Worm (Caenorhabditis elegans): ENCODE data around the gene gfl-1.

gfl-1 gene

DNA sequence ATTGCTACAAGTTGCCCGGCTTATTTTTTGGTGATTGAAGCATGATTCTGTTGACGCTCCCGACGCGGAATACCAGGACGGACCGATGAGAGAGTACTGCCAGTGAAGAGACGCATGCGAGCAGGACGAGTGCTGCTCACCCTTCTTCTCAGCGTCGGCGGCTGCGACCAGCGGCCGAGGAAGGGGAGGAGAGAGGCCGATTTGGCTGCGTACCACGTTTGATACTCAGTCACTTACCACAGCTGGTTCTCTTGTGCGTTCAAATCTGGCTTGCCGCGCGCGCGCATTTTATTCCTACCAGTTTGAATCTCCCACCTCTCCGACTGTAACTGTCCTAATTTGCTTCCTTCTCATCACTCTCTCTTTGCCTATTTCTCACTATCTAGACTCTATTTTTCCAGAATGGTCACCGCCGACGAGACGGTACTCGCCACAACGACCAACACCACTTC, 3.2 kb downstream of the gfl-1 start, which contains the start of gene mep-1 (continued):
- TF ChIP-seq hlh-17 (GFP tag; optimal IDR thresholded peaks at IDR 0.05; ENCODE audit: borderline replicate concordance) (no peak), ets-5 (GFP tag; IDR thresholded peaks at IDR 0.05) (no peak), mab-9 (GFP tag; IDR thresholded peaks at IDR 0.05) (no peak; the same call in 1 of the 2 replicates), snu-23 (GFP tag; optimal IDR thresholded peaks at IDR 0.05) (peak; percentile 75), unc-30 (tag; optimal IDR thresholded peaks at IDR 0.05) (no peak), nhr-237 (tag; optimal IDR thresholded peaks at IDR 0.05) (no peak), nhr-77 (tag; optimal IDR thresholded peaks at IDR 0.05) (peak; percentile 49), pax-3 (tag; optimal IDR thresholded peaks at IDR 0.05) (no peak), snpc-4 (tag; optimal IDR thresholded peaks at IDR 0.05) (peak; percentile 34), ceh-90 (tag; optimal IDR thresholded peaks at IDR 0.05) (no peak), isw-1 (GFP tag; IDR thresholded peaks at IDR 0.05) (peak; percentile 38; the same call in 1 of the 2 replicates), ces-1 (GFP tag; optimal IDR thresholded peaks at IDR 0.05) (no peak), nhr-84 (tag; optimal IDR thresholded peaks at IDR 0.05) (no peak), C04F5.9 (tag; optimal IDR thresholded peaks at IDR 0.05) (peak; percentile 11), nhr-47 (tag; optimal IDR thresholded peaks at IDR 0.05) (peak; percentile 63), ceh-63 (GFP tag; optimal IDR thresholded peaks at IDR 0.05) (no peak), vab-15 (tag; optimal IDR thresholded peaks at IDR 0.05) (no peak), unc-86 (tag; optimal IDR thresholded peaks at IDR 0.05) (peak; percentile 52), fkh-8 (tag; optimal IDR thresholded peaks at IDR 0.05) (peak; percentile 84), nhr-85 (tag) (no peak), Y116A8C.19 (tag; optimal IDR thresholded peaks at IDR 0.05; ENCODE audit: borderline replicate concordance) (no peak), hpl-2 (GFP tag; optimal IDR thresholded peaks at IDR 0.05) (no peak), unc-98 (GFP tag; IDR thresholded peaks at IDR 0.05) (no peak), jun-1 (tag; optimal IDR thresholded peaks at IDR 0.05) (no peak), grh-1 (GFP tag; IDR thresholded peaks at IDR 0.05) (no peak), nhr-90 (tag; optimal IDR thresholded peaks at IDR 0.05; ENCODE audit: poor library complexity) (peak; percentile 30), mdl-1 (tag; optimal IDR thresholded peaks at IDR 0.05) (peak in 1 of 2 experiments; percentile 32), ztf-11 (tag; optimal IDR thresholded peaks at IDR 0.05) (peak in 1 of 2 experiments; percentile 49), efl-3 (GFP tag; optimal IDR thresholded peaks at IDR 0.05) (no peak), egl-13 (tag; optimal IDR thresholded peaks at IDR 0.05) (peak; percentile 49), mef-2 (tag; optimal IDR thresholded peaks at IDR 0.05) (peak; percentile 20), swsn-7 (tag; optimal IDR thresholded peaks at IDR 0.05) (peak; percentile 75), ceh-8 (GFP tag; optimal IDR thresholded peaks at IDR 0.05) (no peak), unc-130 (tag; optimal IDR thresholded peaks at IDR 0.05) (peak; percentile 3), nhr-76 (tag; optimal IDR thresholded peaks at IDR 0.05) (no peak), nhr-28 (tag; optimal IDR thresholded peaks at IDR 0.05) (no peak), nhr-12 (tag; optimal IDR thresholded peaks at IDR 0.05) (no peak), sox-4 (tag; optimal IDR thresholded peaks at IDR 0.05) (no peak), lin-35 (GFP tag; optimal IDR thresholded peaks at IDR 0.05) (peak; percentile 51 to 76), nhr-11 (tag; optimal IDR thresholded peaks at IDR 0.05) (no peak), xbp-1 (tag; optimal IDR thresholded peaks at IDR 0.05) (peak; percentile 63), F16B12.6 (tag; optimal IDR thresholded peaks at IDR 0.05) (peak; percentile 42), alr-1 (tag; optimal IDR thresholded peaks at IDR 0.05; ENCODE audit: borderline replicate concordance) (no peak), dsc-1 (tag; optimal IDR thresholded peaks at IDR 0.05) (peak; percentile 47), fkh-10 (GFP tag; optimal IDR thresholded peaks at IDR 0.05) (no peak), efl-1 (optimal IDR thresholded peaks at IDR 0.05) (peak; percentile 60 to 62), efl-1 (GFP tag; optimal IDR thresholded peaks at IDR 0.05 in 1 of 2) (peak; percentile 47 to 92), hlh-4 (tag; optimal IDR thresholded peaks at IDR 0.05) (no peak), egl-27 (tag; optimal IDR thresholded peaks at IDR 0.05) (no peak), aha-1 (tag; optimal IDR thresholded peaks at IDR 0.05) (peak; percentile 33), lin-15B (tag; optimal IDR thresholded peaks at IDR 0.05) (peak; percentile 67), lir-3 (tag; optimal IDR thresholded peaks at IDR 0.05; ENCODE audit: poor library complexity) (peak; percentile 95), fos-1 (tag; optimal IDR thresholded peaks at IDR 0.05) (peak; percentile 32), tbx-2 (tag; optimal IDR thresholded peaks at IDR 0.05) (peak; percentile 33)
